Worm (Caenorhabditis elegans) whole organism, young adult: ENCODE results near the gene W02H3.3.

Experiments
- F10E7.11 ChIP-seq: sonication (generic microtip); optimal IDR thresholded peaks from 2 replicates; lab custom pipeline; 2017; ENCODE audit warnings: mild to moderate bottlenecking, missing genetic modification characterization, moderate library complexity, missing compliant biosample characterization
- K11D2.4 ChIP-seq: fragments of 200-800 bp; sonication (Bioruptor generic); IDR thresholded peaks from 2 replicates; pipeline ENCODE4 v1.3.6; 2022; ENCODE audit warnings: missing genetic modification reagents, missing genetic modification characterization, missing compliant biosample characterization
- akir-1 ChIP-seq: fragments of 200-800 bp; sonication (Bioruptor generic); optimal IDR thresholded peaks from 2 replicates; lab custom pipeline; 2018; ENCODE audit warnings: mild to moderate bottlenecking, missing genetic modification characterization, moderate library complexity, missing compliant biosample characterization
- atf-7 ChIP-seq: sonication (generic microtip); optimal IDR thresholded peaks from 2 replicates; lab custom pipeline; 2017; ENCODE audit warnings: mild to moderate bottlenecking, missing genetic modification characterization, missing compliant biosample characterization
- attf-5 ChIP-seq: fragments of 200-800 bp; sonication (Bioruptor generic); optimal IDR thresholded peaks from 2 replicates; lab custom pipeline; 2018; ENCODE audit warnings: mild to moderate bottlenecking, missing genetic modification characterization, missing compliant biosample characterization
- attf-6 ChIP-seq: fragments of 200-800 bp; sonication (Bioruptor generic); IDR thresholded peaks from 2 replicates; pipeline ENCODE4 v1.3.6; 2022; ENCODE audit warnings: missing genetic modification reagents, missing genetic modification characterization, missing compliant biosample characterization
- cebp-2 ChIP-seq: fragments of 200-800 bp; sonication (Bioruptor generic); IDR thresholded peaks from 2 replicates; pipeline ENCODE4 v1.3.6; 2022; ENCODE audit warnings: missing genetic modification characterization, missing compliant biosample characterization
- ceh-100 ChIP-seq: fragments of 200-800 bp; sonication (Bioruptor generic); IDR thresholded peaks from 2 replicates; pipeline ENCODE4 v1.3.6; 2022; ENCODE audit warnings: missing genetic modification reagents, missing genetic modification characterization, missing compliant biosample characterization
- ceh-91 ChIP-seq: fragments of 200-800 bp; sonication (Bioruptor generic); IDR thresholded peaks from 2 replicates; pipeline ENCODE4 v1.3.6; 2022; ENCODE audit warnings: missing genetic modification reagents, missing genetic modification characterization, missing compliant biosample characterization
- dox-1 ChIP-seq: fragments of 200-800 bp; sonication (Bioruptor generic); IDR thresholded peaks from 2 replicates; pipeline ENCODE4 v1.3.6; 2022; ENCODE audit warnings: missing genetic modification reagents, missing genetic modification characterization, missing compliant biosample characterization
- egrh-3 ChIP-seq: fragments of 200-800 bp; sonication (Bioruptor generic); IDR thresholded peaks from 2 replicates; pipeline ENCODE4 v1.3.6; 2022; ENCODE audit warnings: missing genetic modification reagents, missing genetic modification characterization, missing compliant biosample characterization
- ekl-4 ChIP-seq: fragments of 200-800 bp; sonication (Bioruptor generic); IDR thresholded peaks from 2 replicates; pipeline ENCODE4 v1.3.6; 2022; ENCODE audit warnings: missing genetic modification reagents, missing genetic modification characterization, missing compliant biosample characterization
- ets-4 ChIP-seq: fragments of 200-800 bp; sonication (Bioruptor generic); optimal IDR thresholded peaks from 2 replicates; lab custom pipeline; 2018; ENCODE audit warnings: mild to moderate bottlenecking, missing genetic modification characterization, missing compliant biosample characterization
- hlh-26 ChIP-seq: fragments of 200-800 bp; sonication (Bioruptor generic); conservative IDR thresholded peaks from 2 replicates; pipeline ENCODE4 v1.3.6; 2022; ENCODE audit warnings: missing genetic modification reagents, missing genetic modification characterization, missing compliant biosample characterization
- hsf-1 ChIP-seq: fragments of 200-800 bp; sonication (Bioruptor generic); IDR thresholded peaks from 2 replicates; pipeline ENCODE4 v1.3.6; 2022; ENCODE audit warnings: missing genetic modification reagents, missing genetic modification characterization, missing compliant biosample characterization
- let-607 ChIP-seq, 2 experiments: fragments of 200-800 bp in 1 of 2; sonication (Bioruptor generic) in 1 of 2; sonication (generic microtip) in 1 of 2; optimal IDR thresholded peaks; 2 replicates each; lab custom pipeline; 2016 to 2018; ENCODE audit warnings: mild to moderate bottlenecking in 2 of 2, missing compliant biosample characterization in 2 of 2, missing genetic modification characterization in 2 of 2, moderate library complexity in 2 of 2, missing genotype in 1 of 2
- lsl-1 ChIP-seq: fragments of 200-800 bp; sonication (Bioruptor generic); optimal IDR thresholded peaks from 2 replicates; lab custom pipeline; 2018; ENCODE audit warnings: mild to moderate bottlenecking, missing genetic modification characterization, moderate library complexity, missing compliant biosample characterization
- madf-10 ChIP-seq: sonication (generic microtip); optimal IDR thresholded peaks from 2 replicates; lab custom pipeline; 2016; ENCODE audit warnings: mild to moderate bottlenecking, missing genetic modification characterization, missing compliant biosample characterization
- mcd-1 ChIP-seq: fragments of 200-800 bp; sonication (Bioruptor generic); IDR thresholded peaks from 2 replicates; pipeline ENCODE4 v1.3.6; 2022; ENCODE audit warnings: missing genetic modification reagents, missing genetic modification characterization, missing compliant biosample characterization
- mel-28 ChIP-seq: sonication (generic microtip); optimal IDR thresholded peaks from 2 replicates; lab custom pipeline; 2016; ENCODE audit warnings: borderline replicate concordance, mild to moderate bottlenecking, missing genetic modification characterization, missing compliant biosample characterization
- nfya-1 ChIP-seq: sonication (generic microtip); optimal IDR thresholded peaks from 2 replicates; lab custom pipeline; 2017; ENCODE audit warnings: antibody characterized with exemption, missing compliant biosample characterization, missing genetic modification characterization, borderline replicate concordance; ENCODE audit not compliant: insufficient read depth
- nhr-80 ChIP-seq: sonication (generic microtip); optimal IDR thresholded peaks from 2 replicates; lab custom pipeline; 2016; ENCODE audit warnings: missing genetic modification characterization, missing compliant biosample characterization
- pha-4 ChIP-seq: fragments of 150-350 bp; sonication (generic microtip); optimal IDR thresholded peaks from 2 replicates; lab custom pipeline; 2014; ENCODE audit warnings: missing biosample characterization, missing genetic modification reagents, missing genetic modification characterization
- rcor-1 ChIP-seq: fragments of 200-800 bp; sonication (Bioruptor generic); IDR thresholded peaks from 2 replicates; pipeline ENCODE4 v1.3.6; 2022; ENCODE audit warnings: missing genetic modification reagents, missing genetic modification characterization, missing compliant biosample characterization
- repo-1 ChIP-seq: sonication (generic microtip); optimal IDR thresholded peaks from 2 replicates; lab custom pipeline; 2017; ENCODE audit warnings: mild to moderate bottlenecking, missing genetic modification characterization, missing compliant biosample characterization
- rpc-1 ChIP-seq, 2 experiments: fragments of 150-350 bp in 1 of 2; sonication (generic microtip) in 1 of 2; optimal IDR thresholded peaks; 2 replicates each; lab custom pipeline; 2014 to 2018; ENCODE audit warnings: missing biosample characterization in 1 of 2, missing genetic modification characterization in 1 of 2, missing genetic modification reagents in 1 of 2, missing genotype in 1 of 2
- sdz-38 ChIP-seq: sonication (generic microtip); optimal IDR thresholded peaks from 2 replicates; lab custom pipeline; 2016; ENCODE audit warnings: missing genotype, missing genetic modification characterization, missing compliant biosample characterization
- snpc-1.3 ChIP-seq: sonication (generic microtip); optimal IDR thresholded peaks from 2 replicates; lab custom pipeline; 2017; ENCODE audit warnings: missing genetic modification characterization, mild to moderate bottlenecking, missing compliant biosample characterization, antibody characterized with exemption, moderate library complexity, missing genotype, missing genetic modification reagents; ENCODE audit not compliant: insufficient read depth

The W02H3.3 gene

DNA sequence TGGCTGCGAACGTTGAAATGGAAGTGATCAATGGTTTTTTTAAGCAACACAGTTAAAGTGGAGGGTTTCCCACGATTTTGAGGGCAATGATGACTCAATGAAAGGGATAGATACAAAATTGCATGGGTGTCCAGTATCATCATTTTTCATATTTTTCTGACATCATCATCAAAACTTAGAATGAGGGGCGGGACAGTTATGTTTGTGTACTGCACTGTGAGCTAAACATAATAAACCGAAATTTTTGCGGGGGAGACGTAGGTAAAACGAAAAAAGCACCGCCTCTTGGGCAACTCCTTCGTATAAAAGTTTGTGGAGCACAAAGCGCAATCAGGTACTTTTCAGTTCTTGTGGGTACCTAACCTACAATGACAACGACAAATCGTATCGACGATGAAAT is 44.4 kb downstream of the W02H3.3 start, which contains the start of gene C09F12.2:
Gene C09F12.2, plus strand, starts transcription at position 301 of the 400 bp plus-strand sequence.
- TF ChIP-seq hsf-1 (no peak), rpc-1 (optimal IDR thresholded peaks at IDR 0.05; lab: Kevin White, UChicago) (no peak), rpc-1 (tag; optimal IDR thresholded peaks at IDR 0.05; lab: Kevin White, UChicago) (no peak), repo-1 (no peak), attf-5 (no peak), lsl-1 (no peak), madf-10 (tag; lab: Kevin White, UChicago) (no peak), ceh-91 (GFP tag; lab: Robert Waterston, UW) (no peak), cebp-2 (no peak), mcd-1 (GFP tag; lab: Robert Waterston, UW) (no peak), ceh-100 (GFP tag; lab: Robert Waterston, UW) (no peak), rcor-1 (GFP tag; lab: Robert Waterston, UW) (no peak), hlh-26 (no peak), let-607 (tag; optimal IDR thresholded peaks at IDR 0.05; lab: Kevin White, UChicago) (no peak), sdz-38 (tag; lab: Kevin White, UChicago) (no peak), snpc-1.3 (tag; lab: Kevin White, UChicago) (no peak)

DNA sequence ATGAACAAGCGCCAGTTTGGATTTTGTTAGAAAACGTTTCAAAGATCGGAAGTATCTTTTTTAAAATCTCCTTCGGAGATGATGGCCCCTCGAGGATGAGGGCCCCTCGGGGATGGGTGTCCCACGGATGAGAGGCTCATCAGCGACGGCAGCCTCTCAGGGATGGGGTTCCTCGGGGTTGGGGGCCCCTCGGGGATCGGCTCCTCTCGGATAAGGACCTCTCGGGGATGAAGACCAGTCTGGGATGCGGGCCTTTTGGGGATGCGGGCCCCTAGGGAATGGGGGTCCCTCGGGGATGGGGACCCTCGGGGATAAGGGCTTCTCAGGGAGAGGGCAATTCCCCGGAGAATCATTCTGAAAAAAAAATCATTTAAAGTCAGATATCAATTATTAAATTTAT is 47.7 kb downstream of the W02H3.3 start:
- TF ChIP-seq egrh-3 (peak; percentile 94), ekl-4 (GFP tag; lab: Robert Waterston, UW) (peak; percentile 50; the same call in 1 of the 2 replicates), let-607 (tag; optimal IDR thresholded peaks at IDR 0.05; lab: Kevin White, UChicago) (no peak), K11D2.4 (GFP tag; lab: Robert Waterston, UW) (no peak)

- TF ChIP-seq attf-6 (GFP tag; lab: Robert Waterston, UW) (no peak), pha-4 (tag; lab: Kevin White, UChicago) (peak; percentile 64), akir-1 (no peak), cebp-2 (no peak), dox-1 (GFP tag; lab: Robert Waterston, UW) (peak; percentile 54; the same call in 1 of the 2 replicates), nhr-80 (tag; lab: Kevin White, UChicago) (peak; percentile 96), ets-4 (peak; percentile 22), hlh-26 (no peak), atf-7 (peak; percentile 72), let-607 (tag; optimal IDR thresholded peaks at IDR 0.05; lab: Kevin White, UChicago) (peak in 1 of 2 experiments; percentile 51), F10E7.11 (tag; lab: Kevin White, UChicago) (no peak), nfya-1 (no peak), mel-28 (tag; lab: Kevin White, UChicago) (no peak)
Observed at ce11 chrX:11047183-11047582, 50.8 kb downstream of the W02H3.3 start, which contains the start of gene clc-1. clc-1 (plus strand) TSS chrX:11047446.
